Fruit fly (Drosophila melanogaster): ENCODE measurements around the gene Cpr30F.

DNA sequence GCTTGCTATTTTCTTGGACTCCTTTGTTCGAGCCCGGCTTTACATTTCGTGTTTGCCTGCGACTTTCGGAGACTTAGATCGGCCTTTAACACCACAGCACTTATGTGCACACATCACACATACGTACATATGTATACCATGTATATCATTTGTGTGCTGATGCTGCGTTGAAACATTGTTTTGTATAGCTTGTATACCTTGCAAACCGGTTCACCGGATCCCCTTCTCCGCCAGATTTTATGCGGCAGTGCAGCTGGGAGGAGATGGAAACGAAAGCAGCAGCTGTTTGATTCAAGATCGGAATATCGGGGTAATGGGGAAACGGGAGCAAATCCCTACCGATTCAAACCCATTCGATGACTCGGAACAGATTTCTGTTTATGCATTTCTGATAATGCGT lies 13.1 kb upstream of the Cpr30F start:
- TF ChIP-seq CG7368 (GFP tag; optimal IDR thresholded peaks at IDR 0.05) (no peak), CG1621 (tag; optimal IDR thresholded peaks at IDR 0.05) (peak; percentile 8), Eip75B (GFP tag; optimal IDR thresholded peaks at IDR 0.05) (no peak), CG3919 (GFP tag; optimal IDR thresholded peaks at IDR 0.05) (no peak), topi (GFP tag; optimal IDR thresholded peaks at IDR 0.05) (no peak), CG31627 (GFP tag; optimal IDR thresholded peaks at IDR 0.05) (no peak), CG16779 (tag; optimal IDR thresholded peaks at IDR 0.05) (no peak), Hr38 (GFP tag; optimal IDR thresholded peaks at IDR 0.05) (no peak), CG11762 (GFP tag; optimal IDR thresholded peaks at IDR 0.05; ENCODE audit: insufficient read depth) (no peak), salr (GFP tag; optimal IDR thresholded peaks at IDR 0.05) (no peak)

Data from whole organism, prepupa.